Worm (Caenorhabditis elegans): ENCODE data around the gene tlk-1.

DNA sequence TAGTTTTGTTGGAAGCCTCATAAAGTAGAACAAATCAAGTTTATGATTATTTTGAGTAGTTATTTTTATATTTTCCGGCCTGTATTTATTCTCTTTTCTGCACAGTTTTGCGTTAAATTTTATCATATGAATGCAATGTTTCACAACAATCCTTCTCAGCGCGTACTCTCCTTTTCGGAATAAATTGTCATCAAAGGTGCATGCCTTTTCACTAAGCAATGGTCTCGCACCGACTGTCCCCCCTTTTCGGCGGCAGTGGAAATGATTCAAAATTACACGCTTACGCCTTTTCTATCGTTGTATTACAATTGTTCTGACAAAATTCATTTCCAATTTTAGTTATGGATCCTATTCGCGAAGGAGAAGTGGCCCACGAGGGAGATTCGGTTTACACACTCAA lies 47.5 kb downstream of the tlk-1 start, which contains the start of the genes iff-1 and cdk-1:
- TF ChIP-seq lin-15B (tag; optimal IDR thresholded peaks at IDR 0.05) (peak; percentile 65), lin-39 (tag; optimal IDR thresholded peaks at IDR 0.05) (no peak), tbx-2 (tag; optimal IDR thresholded peaks at IDR 0.05) (no peak)

Data from whole organism, L3 larva.